Fruit fly (Drosophila melanogaster): ENCODE data around the gene Mi-2.

Mi-2 gene

DNA sequence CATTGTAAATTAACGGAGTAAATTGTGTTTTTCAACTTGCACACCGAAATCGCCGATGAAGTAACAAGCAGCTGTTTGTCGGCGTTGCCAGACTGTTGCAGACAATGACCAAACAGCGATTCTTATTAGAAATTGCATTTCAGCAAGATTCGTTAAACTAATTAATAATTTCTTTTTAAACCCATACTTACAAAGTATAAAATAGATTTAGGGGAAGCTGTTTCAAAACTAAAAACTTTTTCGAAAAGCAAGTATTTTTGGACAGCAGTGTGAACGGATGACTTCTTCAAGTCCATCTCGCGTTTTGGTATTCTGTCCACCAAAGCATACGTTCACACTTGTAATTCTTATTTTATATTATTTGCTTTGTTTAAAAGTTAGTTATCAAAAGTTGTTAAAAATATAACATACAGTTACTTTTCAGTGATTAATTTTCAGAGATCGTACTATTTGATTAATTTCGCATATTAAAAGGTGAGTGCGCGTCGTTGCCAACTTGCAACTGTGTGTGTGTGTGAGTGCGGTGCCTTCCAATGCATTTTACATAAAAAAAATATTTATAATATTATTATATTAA lies 18.5 kb upstream of the Mi-2 start, which contains the start of the genes CG8004 and RhoGDI (continued):
- peak; percentile 61 for TF ChIP-seq CG10366 (GFP tag; IDR thresholded peaks at IDR 0.05)
- TF ChIP-seq aop (GFP tag; IDR thresholded peaks at IDR 0.05) = no peak
- TF ChIP-seq salm (tag; optimal IDR thresholded peaks at IDR 0.05) = no peak
- TF ChIP-seq CkIIα-i1 (GFP tag; IDR thresholded peaks at IDR 0.05) = no peak
- peak; percentile 43; the same call in 2 of the 3 replicates for TF ChIP-seq CG14050 (GFP tag; IDR thresholded peaks at IDR 0.05)
- TF ChIP-seq bowl (GFP tag; IDR thresholded peaks at IDR 0.05) = no peak
- TF ChIP-seq CG11247 (GFP tag; IDR thresholded peaks at IDR 0.05) = peak; percentile 38; the same call in 1 of the 2 replicates
- no peak for TF ChIP-seq dimm (GFP tag; IDR thresholded peaks at IDR 0.05)
- TF ChIP-seq al (GFP tag; IDR thresholded peaks at IDR 0.05) = 0 out of 2 replicates have a peak, but pooled peaks have one; percentile 9
- peak; percentile 74 for TF ChIP-seq CG13424 (tag; optimal IDR thresholded peaks at IDR 0.05)
- TF ChIP-seq Dfd (GFP tag; optimal IDR thresholded peaks at IDR 0.05) = no peak
- TF ChIP-seq CG13624 (GFP tag; optimal IDR thresholded peaks at IDR 0.05) = peak; percentile 71
- TF ChIP-seq CG15696 (tag; optimal IDR thresholded peaks at IDR 0.05) = peak; percentile 56
- peak; percentile 41 for TF ChIP-seq CG4854 (GFP tag; optimal IDR thresholded peaks at IDR 0.05)
- TF ChIP-seq Opbp (GFP tag; IDR thresholded peaks at IDR 0.05; ENCODE audit: partially characterized antibody) = no peak
- TF ChIP-seq Ets65A (GFP tag) = peak; percentile 91
- TF ChIP-seq ERR (GFP tag; optimal IDR thresholded peaks at IDR 0.05) = peak; percentile 20
- no peak for TF ChIP-seq CG17912 (GFP tag; optimal IDR thresholded peaks at IDR 0.05)
- peak; percentile 16 for TF ChIP-seq D19A (tag; optimal IDR thresholded peaks at IDR 0.05)
- TF ChIP-seq Atf3 (GFP tag; optimal IDR thresholded peaks at IDR 0.05) = peak; percentile 60
- TF ChIP-seq Sox102F (GFP tag; optimal IDR thresholded peaks at IDR 0.05) = peak; percentile 63
- peak; percentile 69 for TF ChIP-seq Side (GFP tag; optimal IDR thresholded peaks at IDR 0.05)
- no peak for TF ChIP-seq Vsx1 (GFP tag; optimal IDR thresholded peaks at IDR 0.05)
- no peak for TF ChIP-seq Usf (GFP tag; optimal IDR thresholded peaks at IDR 0.05)
- TF ChIP-seq mld (GFP tag; IDR thresholded peaks at IDR 0.05; ENCODE audit: partially characterized antibody) = no peak
- no peak for TF ChIP-seq otp (GFP tag; IDR thresholded peaks at IDR 0.05)
- no peak for TF ChIP-seq Adf1 (GFP tag; IDR thresholded peaks at IDR 0.05)
- TF ChIP-seq MESR4 (GFP tag; optimal IDR thresholded peaks at IDR 0.05) = peak; percentile 36
- peak; percentile 66 for TF ChIP-seq mam (GFP tag; optimal IDR thresholded peaks at IDR 0.05)
- peak; percentile 36 for TF ChIP-seq CG18011 (GFP tag; optimal IDR thresholded peaks at IDR 0.05)
- peak; percentile 15 for TF ChIP-seq Nf-YB (GFP tag; optimal IDR thresholded peaks at IDR 0.05)
- TF ChIP-seq dmrt11E (tag; optimal IDR thresholded peaks at IDR 0.05) = peak; percentile 52
- TF ChIP-seq CG18262 (tag; optimal IDR thresholded peaks at IDR 0.05) = peak; percentile 50
- TF ChIP-seq CG4617 (GFP tag; optimal IDR thresholded peaks at IDR 0.05; ENCODE audit: borderline replicate concordance) = peak; percentile 96
- TF ChIP-seq CG10274 (GFP tag; optimal IDR thresholded peaks at IDR 0.05) = no peak

dm6 chr3L:19924771-19925304 lies 14.8 kb upstream of the Mi-2 start, which contains the start of gene Grasp65:
Gene Grasp65, plus strand, starts transcription at chr3L:19924943.
- TF ChIP-seq CG3726 (GFP tag; IDR thresholded peaks at IDR 0.05) (no peak), CG15479 (GFP tag; optimal IDR thresholded peaks at IDR 0.05) (no peak), CG11504 (tag; optimal IDR thresholded peaks at IDR 0.05) (peak; percentile 36), Rfx (GFP tag; IDR thresholded peaks at IDR 0.05) (peak; percentile 7; the same call in 1 of the 2 replicates), CG2712 (tag; optimal IDR thresholded peaks at IDR 0.05) (peak; percentile 63), HmgZ (tag; optimal IDR thresholded peaks at IDR 0.05) (peak; percentile 53), Tbp (GFP tag; optimal IDR thresholded peaks at IDR 0.05) (no peak), row (GFP tag; IDR thresholded peaks at IDR 0.05) (peak; percentile 61), fru (optimal IDR thresholded peaks at IDR 0.05) (no peak), Ets65A (GFP tag) (peak; percentile 23), CG13296 (GFP tag; optimal IDR thresholded peaks at IDR 0.05) (peak; percentile 31), Nf-YB (GFP tag; optimal IDR thresholded peaks at IDR 0.05) (peak; percentile 55), CG14710 (tag; optimal IDR thresholded peaks at IDR 0.05) (peak; percentile 33), gcm (GFP tag; optimal IDR thresholded peaks at IDR 0.05) (no peak), CG10147 (GFP tag; optimal IDR thresholded peaks at IDR 0.05) (peak; percentile 28), MBD-R2 (GFP tag; IDR thresholded peaks at IDR 0.05) (peak; percentile 87), CG9932 (GFP tag; IDR thresholded peaks at IDR 0.05) (0 out of 2 replicates have a peak, but pooled peaks have one; percentile 11), sim (GFP tag; IDR thresholded peaks at IDR 0.05) (no peak)

All from whole organism, embryonic.